Fruit fly (Drosophila melanogaster) whole organism, embryonic: ENCODE measurements around the gene Reg-2.

Experiments
- CG10267 ChIP-seq: fragments of 200-800 bp; sonication (Bioruptor generic); optimal IDR thresholded peaks from 2 replicates; lab custom pipeline; 2018; ENCODE audit warnings: missing biosample characterization, mild to moderate bottlenecking, missing genetic modification characterization, moderate library complexity
- CG10366 ChIP-seq: fragments of 200-800 bp; sonication (Bioruptor generic); IDR thresholded peaks from 2 replicates; pipeline ENCODE4 v1.3.6; 2022; ENCODE audit warnings: missing biosample characterization, missing genetic modification characterization
- CG13424 ChIP-seq: fragments of 200-800 bp; sonication (Bioruptor generic); optimal IDR thresholded peaks from 2 replicates; lab custom pipeline; 2019; ENCODE audit warnings: missing biosample characterization, mild to moderate bottlenecking, missing genetic modification characterization, moderate library complexity
- CG16779 ChIP-seq: fragments of 200-800 bp; sonication (Bioruptor generic); IDR thresholded peaks from 2 replicates; pipeline ENCODE4 v1.3.6; 2022; ENCODE audit warnings: missing biosample characterization, missing genetic modification characterization
- CG2120 ChIP-seq: fragments of 200-800 bp; sonication (Bioruptor generic); optimal IDR thresholded peaks from 3 replicates; lab custom pipeline; 2016; ENCODE audit warnings: missing biosample characterization, missing genetic modification characterization
- CG2202 ChIP-seq: fragments of 200-800 bp; sonication (Bioruptor generic); optimal IDR thresholded peaks from 2 replicates; lab custom pipeline; 2018; ENCODE audit warnings: missing biosample characterization, mild to moderate bottlenecking, missing genetic modification characterization
- CG2678 ChIP-seq: fragments of 200-800 bp; sonication (Bioruptor generic); optimal IDR thresholded peaks from 3 replicates; lab custom pipeline; 2019; ENCODE audit warnings: missing biosample characterization, mild to moderate bottlenecking, missing genetic modification characterization, moderate library complexity
- CG31365 ChIP-seq: fragments of 200-800 bp; sonication (Bioruptor generic); optimal IDR thresholded peaks from 2 replicates; lab custom pipeline; 2018; ENCODE audit warnings: missing biosample characterization, mild to moderate bottlenecking, missing genetic modification characterization
- CG33557 ChIP-seq: fragments of 200-800 bp; sonication (Bioruptor generic); optimal IDR thresholded peaks from 2 replicates; lab custom pipeline; 2019; ENCODE audit warnings: missing biosample characterization, mild to moderate bottlenecking, missing genetic modification characterization, moderate library complexity
- CG4424 ChIP-seq: fragments of 200-800 bp; sonication (Bioruptor generic); optimal IDR thresholded peaks from 3 replicates; lab custom pipeline; 2016; ENCODE audit warnings: missing biosample characterization, missing genetic modification characterization
- CG6175 ChIP-seq: fragments of 200-800 bp; sonication (Bioruptor generic); IDR thresholded peaks from 3 replicates; pipeline ENCODE4 v1.3.6; 2022; ENCODE audit warnings: missing biosample characterization, missing genetic modification characterization
- CG6765 ChIP-seq: fragments of 200-800 bp; sonication (Bioruptor generic); optimal IDR thresholded peaks from 3 replicates; lab custom pipeline; 2017; ENCODE audit warnings: missing biosample characterization, mild to moderate bottlenecking, missing genetic modification characterization
- CG6813 ChIP-seq: fragments of 200-800 bp; sonication (Bioruptor generic); optimal IDR thresholded peaks from 2 replicates; lab custom pipeline; 2017; ENCODE audit warnings: missing biosample characterization, missing genetic modification characterization, mild to moderate bottlenecking, moderate library complexity, missing genetic modification reagents
- CG8944 ChIP-seq: fragments of 200-800 bp; sonication (Bioruptor generic); optimal IDR thresholded peaks from 3 replicates; lab custom pipeline; 2016; ENCODE audit warnings: missing biosample characterization, missing genetic modification characterization
- CG9727 ChIP-seq: fragments of 200-800 bp; sonication (Bioruptor generic); optimal IDR thresholded peaks from 3 replicates; lab custom pipeline; 2017; ENCODE audit warnings: missing biosample characterization, mild to moderate bottlenecking, missing genetic modification characterization
- CG9876 ChIP-seq: fragments of 200-800 bp; sonication (Bioruptor generic); optimal IDR thresholded peaks from 2 replicates; lab custom pipeline; 2016; ENCODE audit warnings: missing biosample characterization, missing genetic modification characterization
- CG9932 ChIP-seq: fragments of 200-800 bp; sonication (Bioruptor generic); IDR thresholded peaks from 2 replicates; pipeline ENCODE4 v1.3.6; 2022; ENCODE audit warnings: missing biosample characterization, missing genetic modification characterization
- D19B ChIP-seq: fragments of 200-800 bp; sonication (Bioruptor generic); optimal IDR thresholded peaks from 2 replicates; lab custom pipeline; 2017; ENCODE audit warnings: missing biosample characterization, mild to moderate bottlenecking, missing genetic modification characterization
- Dad ChIP-seq: fragments of 200-800 bp; sonication (Bioruptor generic); optimal IDR thresholded peaks from 3 replicates; lab custom pipeline; 2016; ENCODE audit warnings: missing biosample characterization, missing genetic modification characterization
- Dll ChIP-seq: fragments of 200-800 bp; sonication (Bioruptor generic); IDR thresholded peaks from 4 replicates; pipeline ENCODE4 v1.3.6; 2022; ENCODE audit warnings: missing biosample characterization, missing genetic modification characterization; ENCODE audit not compliant: partially characterized antibody
- HmgD ChIP-seq: fragments of 200-800 bp; sonication (Bioruptor generic); optimal IDR thresholded peaks from 3 replicates; lab custom pipeline; 2016; ENCODE audit warnings: missing biosample characterization, missing genetic modification characterization
- Jarid2 ChIP-seq: fragments of 200-800 bp; sonication (Bioruptor generic); optimal IDR thresholded peaks from 3 replicates; lab custom pipeline; 2017; ENCODE audit warnings: mild to moderate bottlenecking, missing biosample characterization, missing genetic modification reagents, missing genetic modification characterization
- Meics ChIP-seq: fragments of 200-800 bp; sonication (Bioruptor generic); optimal IDR thresholded peaks from 2 replicates; lab custom pipeline; 2017; ENCODE audit warnings: missing biosample characterization, mild to moderate bottlenecking, missing genetic modification characterization
- Nf-YB ChIP-seq: fragments of 200-800 bp; sonication (Bioruptor generic); optimal IDR thresholded peaks from 3 replicates; lab custom pipeline; 2019; ENCODE audit warnings: missing biosample characterization, mild to moderate bottlenecking, missing genetic modification characterization, moderate library complexity
- Sox100B ChIP-seq: fragments of 200-800 bp; sonication (Bioruptor generic); optimal IDR thresholded peaks from 3 replicates; lab custom pipeline; 2018; ENCODE audit warnings: missing biosample characterization, mild to moderate bottlenecking, missing genetic modification characterization
- Vsx1 ChIP-seq: fragments of 200-800 bp; sonication (Bioruptor generic); optimal IDR thresholded peaks from 2 replicates; lab custom pipeline; 2017; ENCODE audit warnings: missing biosample characterization, mild to moderate bottlenecking, missing genetic modification characterization, missing genetic modification reagents
- amos ChIP-seq: fragments of 200-800 bp; sonication (Bioruptor generic); IDR thresholded peaks from 2 replicates; pipeline ENCODE4 v1.3.6; 2022; ENCODE audit warnings: missing biosample characterization, missing genetic modification characterization; ENCODE audit not compliant: partially characterized antibody
- aop ChIP-seq: fragments of 200-800 bp; sonication (Bioruptor generic); IDR thresholded peaks from 2 replicates; pipeline ENCODE4 v1.3.6; 2022; ENCODE audit warnings: missing biosample characterization, missing genetic modification characterization
- bbx ChIP-seq: fragments of 200-800 bp; sonication (Bioruptor generic); IDR thresholded peaks from 2 replicates; pipeline ENCODE4 v1.3.6; 2022; ENCODE audit warnings: missing biosample characterization, missing genetic modification characterization; ENCODE audit not compliant: partially characterized antibody
- bowl ChIP-seq: fragments of 200-800 bp; sonication (Bioruptor generic); IDR thresholded peaks from 2 replicates; pipeline ENCODE4 v1.3.6; 2022; ENCODE audit warnings: missing biosample characterization, missing genetic modification characterization
- cas ChIP-seq: fragments of 200-800 bp; sonication (Bioruptor generic); IDR thresholded peaks from 2 replicates; pipeline ENCODE4 v1.3.6; 2022; ENCODE audit warnings: missing biosample characterization, missing genetic modification characterization
- caup ChIP-seq: fragments of 200-800 bp; sonication (Bioruptor generic); optimal IDR thresholded peaks from 3 replicates; lab custom pipeline; 2017; ENCODE audit warnings: missing biosample characterization, mild to moderate bottlenecking, missing genetic modification characterization, moderate library complexity; ENCODE audit not compliant: severe bottlenecking
- crp ChIP-seq, 2 experiments: fragments of 200-800 bp; sonication (Bioruptor generic); optimal IDR thresholded peaks; 2 replicates in 1 of 2; 3 replicates in 1 of 2; lab custom pipeline; 2017; ENCODE audit warnings: missing biosample characterization in 2 of 2, missing genetic modification characterization in 2 of 2, mild to moderate bottlenecking in 1 of 2, moderate library complexity in 1 of 2
- dati ChIP-seq: fragments of 200-800 bp; sonication (Bioruptor generic); IDR thresholded peaks from 2 replicates; pipeline ENCODE4 v1.3.6; 2022; ENCODE audit warnings: missing biosample characterization, missing genetic modification characterization
- dysf ChIP-seq: fragments of 200-800 bp; sonication (Bioruptor generic); IDR thresholded peaks from 3 replicates; pipeline ENCODE4 v1.3.6; 2022; ENCODE audit warnings: missing biosample characterization, missing genetic modification characterization
- emc ChIP-seq: fragments of 200-800 bp; sonication (Bioruptor generic); optimal IDR thresholded peaks from 2 replicates; lab custom pipeline; 2016; ENCODE audit warnings: missing biosample characterization, missing genetic modification characterization
- fd64A ChIP-seq: fragments of 200-800 bp; sonication (Bioruptor generic); optimal IDR thresholded peaks from 3 replicates; lab custom pipeline; 2018; ENCODE audit warnings: missing biosample characterization, mild to moderate bottlenecking, missing genetic modification characterization
- hbn ChIP-seq: fragments of 200-800 bp; sonication (Bioruptor generic); IDR thresholded peaks from 2 replicates; pipeline ENCODE4 v1.3.6; 2022; ENCODE audit warnings: missing biosample characterization, missing genetic modification characterization; ENCODE audit not compliant: partially characterized antibody
- insv ChIP-seq, 2 experiments: fragments of 200-800 bp; sonication (Bioruptor generic); optimal IDR thresholded peaks; 3 replicates each; lab custom pipeline; 2016 to 2018; ENCODE audit warnings: missing biosample characterization in 2 of 2, missing genetic modification characterization in 2 of 2
- jing ChIP-seq: fragments of 200-800 bp; sonication (Bioruptor generic); optimal IDR thresholded peaks from 2 replicates; lab custom pipeline; 2018; ENCODE audit warnings: missing biosample characterization, mild to moderate bottlenecking, missing genetic modification characterization
- kah ChIP-seq: fragments of 200-800 bp; sonication (Bioruptor generic); optimal IDR thresholded peaks from 2 replicates; lab custom pipeline; 2018; ENCODE audit warnings: missing biosample characterization, mild to moderate bottlenecking, missing genetic modification characterization
- knrl ChIP-seq: fragments of 200-800 bp; sonication (Bioruptor generic); IDR thresholded peaks from 3 replicates; pipeline ENCODE4 v1.3.6; 2022; ENCODE audit warnings: missing biosample characterization, missing genetic modification characterization; ENCODE audit not compliant: partially characterized antibody
- mld ChIP-seq: fragments of 200-800 bp; sonication (Bioruptor generic); IDR thresholded peaks from 3 replicates; pipeline ENCODE4 v1.3.6; 2022; ENCODE audit warnings: missing biosample characterization, missing genetic modification characterization; ENCODE audit not compliant: partially characterized antibody
- onecut ChIP-seq: fragments of 200-800 bp; sonication (Bioruptor generic); IDR thresholded peaks from 2 replicates; pipeline ENCODE4 v1.3.6; 2022; ENCODE audit warnings: missing biosample characterization, missing genetic modification characterization
- otp ChIP-seq: fragments of 200-800 bp; sonication (Bioruptor generic); IDR thresholded peaks from 3 replicates; pipeline ENCODE4, ENCODE4 v1.3.6; 2022; ENCODE audit warnings: missing biosample characterization, missing genetic modification characterization
- pho ChIP-seq: fragments of 200-800 bp; sonication (Bioruptor generic); optimal IDR thresholded peaks from 2 replicates; lab custom pipeline; 2016; ENCODE audit warnings: missing biosample characterization, missing genetic modification characterization
- phol ChIP-seq: fragments of 200-800 bp; sonication (Bioruptor generic); optimal IDR thresholded peaks from 3 replicates; lab custom pipeline; 2018; ENCODE audit warnings: missing biosample characterization, mild to moderate bottlenecking, missing genetic modification characterization, moderate library complexity
- pum ChIP-seq: fragments of 200-800 bp; sonication (Bioruptor generic); optimal IDR thresholded peaks from 2 replicates; lab custom pipeline; 2016; ENCODE audit warnings: missing biosample characterization, missing genetic modification characterization
- sens ChIP-seq: fragments of 200-800 bp; sonication (Bioruptor generic); peaks from one replicate; lab custom pipeline; 2016; ENCODE audit warnings: missing biosample characterization, missing genetic modification characterization
- vfl ChIP-seq: fragments of 200-800 bp; sonication (Bioruptor generic); optimal IDR thresholded peaks from 2 replicates; lab custom pipeline; 2016; ENCODE audit warnings: missing biosample characterization, missing genetic modification characterization
- vvl ChIP-seq: fragments of 200-800 bp; sonication (Bioruptor generic); IDR thresholded peaks from 2 replicates; pipeline ENCODE4 v1.3.6; 2022; ENCODE audit warnings: missing biosample characterization, missing genetic modification characterization

Gene Reg-2

DNA sequence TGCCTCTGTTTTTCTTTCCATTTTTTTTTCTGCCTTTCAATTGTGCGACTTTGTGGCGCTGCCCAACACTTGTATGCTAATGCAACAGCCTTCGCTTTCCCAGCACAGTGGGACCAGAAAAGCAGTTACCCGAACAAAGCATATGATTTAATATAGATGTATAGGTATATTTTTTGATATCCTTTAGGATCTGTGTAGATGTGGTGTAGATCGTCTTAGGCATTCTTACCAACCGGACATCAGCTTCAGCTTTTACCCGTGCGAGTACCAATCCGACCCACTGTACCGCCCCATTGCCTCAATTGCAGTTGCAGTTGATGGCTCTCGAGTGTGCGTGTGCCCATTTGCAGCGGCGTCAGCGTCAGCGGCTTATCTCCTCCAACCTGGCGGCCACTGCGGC lies 30.1 kb upstream of the Reg-2 start (continued):
- TF ChIP-seq CG33557 (GFP tag; lab: Kevin White, UChicago): no peak
- no peak for TF ChIP-seq mld (GFP tag; lab: Robert Waterston, UW)
- TF ChIP-seq D19B (GFP tag; lab: Kevin White, UChicago): no peak
- peak; percentile 62; the same call in 2 of the 3 replicates for TF ChIP-seq dysf (GFP tag; lab: Robert Waterston, UW)
- peak; percentile 62 for TF ChIP-seq Dad
- peak; percentile 37 for TF ChIP-seq Nf-YB (GFP tag; lab: Kevin White, UChicago)
- TF ChIP-seq CG13424: peak; percentile 42
- no peak for TF ChIP-seq bbx (GFP tag; lab: Robert Waterston, UW)
- peak; percentile 47 for TF ChIP-seq CG9727 (GFP tag; lab: Kevin White, UChicago)
- peak; percentile 52 for TF ChIP-seq CG2202
- TF ChIP-seq sens: peak; percentile 92
- TF ChIP-seq Sox100B (GFP tag; lab: Kevin White, UChicago): peak; percentile 44
- TF ChIP-seq fd64A (GFP tag; lab: Kevin White, UChicago): peak; percentile 47
- no peak for TF ChIP-seq Dll (GFP tag; lab: Robert Waterston, UW)
- no peak for TF ChIP-seq insv (GFP tag; optimal IDR thresholded peaks at IDR 0.05; lab: Kevin White, UChicago)
- peak; percentile 75 for TF ChIP-seq CG4424 (GFP tag; lab: Kevin White, UChicago)
- no peak for TF ChIP-seq dati
- TF ChIP-seq CG6813 (GFP tag; lab: Kevin White, UChicago): peak; percentile 50
- TF ChIP-seq vvl (GFP tag; lab: Robert Waterston, UW): peak; percentile 82
- TF ChIP-seq cas (GFP tag; lab: Robert Waterston, UW): no peak
- TF ChIP-seq hbn (GFP tag; lab: Robert Waterston, UW): no peak
- no peak for TF ChIP-seq vfl (GFP tag; lab: Kevin White, UChicago)
- TF ChIP-seq emc (GFP tag; lab: Kevin White, UChicago): no peak
- peak in 1 of 2 experiments; percentile 19 for TF ChIP-seq crp (GFP tag; optimal IDR thresholded peaks at IDR 0.05; lab: Kevin White, UChicago)
- no peak for TF ChIP-seq CG9932
- peak; percentile 79 for TF ChIP-seq phol (tag; lab: Kevin White, UChicago)
- TF ChIP-seq CG9876 (GFP tag; lab: Kevin White, UChicago): no peak
- TF ChIP-seq pho (GFP tag; lab: Kevin White, UChicago): no peak
- no peak for TF ChIP-seq CG16779 (GFP tag; lab: Robert Waterston, UW)
- no peak for TF ChIP-seq CG31365 (tag; lab: Kevin White, UChicago)
- peak; percentile 15 for TF ChIP-seq CG8944 (GFP tag; lab: Kevin White, UChicago)
- TF ChIP-seq CG10267: peak; percentile 38
- no peak for TF ChIP-seq HmgD (GFP tag; lab: Kevin White, UChicago)
- peak; percentile 59 for TF ChIP-seq CG2678 (tag; lab: Kevin White, UChicago)
- TF ChIP-seq aop (GFP tag; lab: Robert Waterston, UW): no peak
- no peak for TF ChIP-seq knrl
- TF ChIP-seq CG2120 (GFP tag; lab: Kevin White, UChicago): no peak
- TF ChIP-seq onecut (GFP tag; lab: Robert Waterston, UW): peak; percentile 44
- no peak for TF ChIP-seq Vsx1
- TF ChIP-seq Jarid2 (GFP tag; lab: Kevin White, UChicago): no peak
- peak; percentile 15 for TF ChIP-seq Meics (GFP tag; lab: Kevin White, UChicago)
- no peak for TF ChIP-seq CG6765 (GFP tag; lab: Kevin White, UChicago)
- TF ChIP-seq caup (GFP tag; lab: Kevin White, UChicago): peak; percentile 1
- peak; percentile 54 for TF ChIP-seq pum (GFP tag; lab: Kevin White, UChicago)
- no peak for TF ChIP-seq kah (GFP tag; lab: Kevin White, UChicago)
- peak; percentile 78; the same call in 2 of the 3 replicates for TF ChIP-seq otp (GFP tag; lab: Robert Waterston, UW)
- peak; percentile 72 for TF ChIP-seq CG10366 (GFP tag; lab: Robert Waterston, UW)
- TF ChIP-seq bowl (GFP tag; lab: Robert Waterston, UW): no peak
- no peak for TF ChIP-seq amos (GFP tag; lab: Robert Waterston, UW)
- no peak for TF ChIP-seq CG6175 (GFP tag; lab: Robert Waterston, UW)
- peak; percentile 59 for TF ChIP-seq jing (GFP tag; lab: Kevin White, UChicago)
